Fruit fly (Drosophila melanogaster): ENCODE data around the gene CG9630.

- TF ChIP-seq CG1621 (tag; optimal IDR thresholded peaks at IDR 0.05) (no peak), Ets96B (tag; optimal IDR thresholded peaks at IDR 0.05) (no peak), CG7368 (GFP tag; optimal IDR thresholded peaks at IDR 0.05) (no peak), net (GFP tag; optimal IDR thresholded peaks at IDR 0.05) (no peak), CG31627 (GFP tag; optimal IDR thresholded peaks at IDR 0.05) (no peak), dac (GFP tag; optimal IDR thresholded peaks at IDR 0.05) (no peak), fd85E (GFP tag; optimal IDR thresholded peaks at IDR 0.05) (no peak), CG4318 (GFP tag; optimal IDR thresholded peaks at IDR 0.05) (no peak), Hr4 (GFP tag; optimal IDR thresholded peaks at IDR 0.05) (no peak), dsx (GFP tag; optimal IDR thresholded peaks at IDR 0.05; ENCODE audit: poor library complexity, severe bottlenecking) (no peak), achi (GFP tag; optimal IDR thresholded peaks at IDR 0.05) (no peak)
Measured at dm6 chr3R:8227344-8227743, 42.4 kb downstream of the CG9630 start.
